Worm (Caenorhabditis elegans) whole organism, L1 larva: ENCODE data around the gene dcar-1.

Source experiments
- ceh-63 ChIP-seq: fragments of 200-800 bp; sonication (Bioruptor generic); optimal IDR thresholded peaks from 2 replicates; lab custom pipeline; 2018; ENCODE audit warnings: mild to moderate bottlenecking, missing genetic modification characterization, missing compliant biosample characterization
- elt-3 ChIP-seq, 6 experiments: fragments of 150-350 bp in 1 of 6; sonication (generic microtip); optimal IDR thresholded peaks; 2 replicates each; lab custom pipeline; 2017 to 2018; ENCODE audit warnings: missing biosample characterization in 6 of 6, missing genetic modification characterization in 6 of 6, inconsistent platforms in 1 of 6
- fkh-10 ChIP-seq: sonication (generic microtip); optimal IDR thresholded peaks from 2 replicates; lab custom pipeline; 2017; ENCODE audit warnings: missing biosample characterization, missing genetic modification reagents, missing genetic modification characterization
- fos-1 ChIP-seq: fragments of 150-350 bp; optimal IDR thresholded peaks from 2 replicates; lab custom pipeline; 2014; ENCODE audit warnings: missing biosample characterization, missing genetic modification characterization
- lsy-2 ChIP-seq, 2 experiments: fragments of 150-350 bp; optimal IDR thresholded peaks; 2 replicates each; lab custom pipeline; 2014; ENCODE audit warnings: missing biosample characterization in 2 of 2, missing genetic modification characterization in 2 of 2
- mab-9 ChIP-seq: fragments of 200-800 bp; sonication (Bioruptor generic); IDR thresholded peaks from 2 replicates; pipeline ENCODE4 v1.3.6; 2022; ENCODE audit warnings: missing genetic modification reagents, missing genetic modification characterization, missing compliant biosample characterization
- nhr-77 ChIP-seq: fragments of 150-350 bp; optimal IDR thresholded peaks from 2 replicates; lab custom pipeline; 2014; ENCODE audit warnings: missing biosample characterization, missing genetic modification characterization
- pag-3 ChIP-seq: sonication (generic microtip); optimal IDR thresholded peaks from 2 replicates; lab custom pipeline; 2017; ENCODE audit warnings: missing genetic modification characterization, mild to moderate bottlenecking, missing compliant biosample characterization, antibody characterized with exemption, borderline replicate concordance; ENCODE audit not compliant: insufficient read depth
- pqm-1 ChIP-seq: sonication (generic microtip); optimal IDR thresholded peaks from 3 replicates; lab custom pipeline; 2017; ENCODE audit warnings: missing biosample characterization, missing genetic modification characterization
- sptf-1 ChIP-seq: fragments of 150-350 bp; optimal IDR thresholded peaks from 2 replicates; lab custom pipeline; 2014; ENCODE audit warnings: missing biosample characterization, missing genetic modification characterization
- unc-62 ChIP-seq: fragments of 150-350 bp; optimal IDR thresholded peaks from 2 replicates; lab custom pipeline; 2014; ENCODE audit warnings: missing biosample characterization, missing genetic modification reagents, missing genetic modification characterization

DNA sequence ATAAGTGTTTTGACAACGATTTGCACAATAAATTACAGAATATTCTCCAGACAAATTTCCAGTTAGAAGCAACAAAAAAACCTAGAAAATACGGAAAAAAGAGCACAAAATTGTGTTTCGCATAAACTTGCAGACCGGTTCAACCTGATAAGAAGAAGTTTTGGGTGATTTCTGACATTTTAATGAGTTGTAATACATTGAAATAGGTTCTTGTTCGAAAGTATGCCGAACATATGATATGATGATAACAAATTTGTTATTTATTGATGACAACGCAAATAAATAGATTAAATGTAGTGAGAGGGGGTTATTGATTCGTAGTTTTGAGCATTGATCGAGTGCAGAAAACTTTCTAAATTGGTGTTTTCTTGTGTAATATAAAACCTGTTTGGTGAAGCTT is 18.8 kb upstream of the dcar-1 start:
- TF ChIP-seq pag-3 (tag; lab: Kevin White, UChicago): no peak
- TF ChIP-seq fos-1 (tag; lab: Kevin White, UChicago): no peak
- no peak for TF ChIP-seq mab-9 (GFP tag; lab: Robert Waterston, UW)
- no peak for TF ChIP-seq unc-62 (GFP tag; lab: Kevin White, UChicago)
- no peak for TF ChIP-seq elt-3 (tag; optimal IDR thresholded peaks at IDR 0.05; lab: Kevin White, UChicago)
- TF ChIP-seq fkh-10 (GFP tag; lab: Kevin White, UChicago): no peak
- TF ChIP-seq sptf-1: no peak
- TF ChIP-seq nhr-77: no peak
- no peak for TF ChIP-seq lsy-2 (tag; optimal IDR thresholded peaks at IDR 0.05; lab: Kevin White, UChicago)
- no peak for TF ChIP-seq pqm-1
- TF ChIP-seq ceh-63: no peak
